Fruit fly (Drosophila melanogaster): ENCODE results near the gene Past1.

dm6 chr3R:12697022-12697421, at the start of gene Past1:
- TF ChIP-seq Clk (GFP tag; optimal IDR thresholded peaks at IDR 0.05) (no peak), Mnt (GFP tag; optimal IDR thresholded peaks at IDR 0.05) (no peak), cnc (optimal IDR thresholded peaks at IDR 0.05) (no peak), CG5204 (GFP tag; optimal IDR thresholded peaks at IDR 0.05) (no peak), CG11617 (GFP tag; optimal IDR thresholded peaks at IDR 0.05) (no peak), toe (GFP tag; optimal IDR thresholded peaks at IDR 0.05) (no peak), CG1620 (GFP tag; optimal IDR thresholded peaks at IDR 0.05) (no peak), bab1 (GFP tag; optimal IDR thresholded peaks at IDR 0.05) (no peak), kay (GFP tag; ENCODE audit: borderline replicate concordance) (no peak)
